Worm (Caenorhabditis elegans): ENCODE data around the gene T27E9.6.

The T27E9.6 gene

DNA sequence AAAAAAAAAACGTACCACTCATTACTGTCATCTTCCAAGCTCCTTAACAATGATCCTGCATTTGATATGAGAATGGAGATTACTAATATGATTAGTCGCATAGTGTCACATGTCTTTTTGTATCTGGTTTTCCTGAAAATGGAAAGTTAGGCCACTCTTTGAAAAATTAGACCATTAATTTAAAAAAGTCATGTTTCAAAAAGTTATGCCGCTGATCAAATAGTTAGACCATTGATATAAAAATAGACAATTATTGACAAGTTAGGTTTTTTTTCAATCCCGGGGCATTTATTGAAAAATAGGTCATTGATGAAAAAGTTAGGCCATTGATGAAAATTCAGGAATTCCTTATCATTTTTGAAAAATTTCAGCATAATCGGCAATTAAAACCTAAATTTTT lies 7.4 kb upstream of the T27E9.6 start, which contains the start of gene acc-4:
acc-4 (minus strand) TSS at position 101 of the 400 bp plus-strand sequence.
- TF ChIP-seq ztf-11 (tag; optimal IDR thresholded peaks at IDR 0.05), result no peak
- no peak for TF ChIP-seq sem-4 (tag; optimal IDR thresholded peaks at IDR 0.05)
- no peak for TF ChIP-seq nhr-10 (tag; optimal IDR thresholded peaks at IDR 0.05)
- TF ChIP-seq nhr-6 (tag; optimal IDR thresholded peaks at IDR 0.05), result no peak
- no peak for TF ChIP-seq elt-3 (tag; optimal IDR thresholded peaks at IDR 0.05)
- no peak for TF ChIP-seq C34F6.9 (tag; optimal IDR thresholded peaks at IDR 0.05)
- TF ChIP-seq fos-1 (tag; optimal IDR thresholded peaks at IDR 0.05), result no peak
- no peak for TF ChIP-seq ama-1 (optimal IDR thresholded peaks at IDR 0.05)
- no peak for TF ChIP-seq lsy-2 (tag; optimal IDR thresholded peaks at IDR 0.05)
- TF ChIP-seq aly-2 (tag; optimal IDR thresholded peaks at IDR 0.05), result no peak
- TF ChIP-seq nhr-237 (tag; optimal IDR thresholded peaks at IDR 0.05), result no peak
- TF ChIP-seq crh-2 (tag; optimal IDR thresholded peaks at IDR 0.05), result no peak
- TF ChIP-seq nhr-21 (tag; optimal IDR thresholded peaks at IDR 0.05), result no peak
- no peak for TF ChIP-seq blmp-1 (tag; optimal IDR thresholded peaks at IDR 0.05; ENCODE audit: insufficient read depth)
- no peak for TF ChIP-seq skn-1 (tag; optimal IDR thresholded peaks at IDR 0.05)
- TF ChIP-seq ceh-16 (tag; optimal IDR thresholded peaks at IDR 0.05), result no peak
- no peak for TF ChIP-seq Y55F3AM.14 (GFP tag; optimal IDR thresholded peaks at IDR 0.05)
- no peak for TF ChIP-seq peb-1 (tag; optimal IDR thresholded peaks at IDR 0.05)
- TF ChIP-seq elt-1 (tag; optimal IDR thresholded peaks at IDR 0.05), result no peak
- no peak for TF ChIP-seq sma-3 (GFP tag; optimal IDR thresholded peaks at IDR 0.05)

DNA sequence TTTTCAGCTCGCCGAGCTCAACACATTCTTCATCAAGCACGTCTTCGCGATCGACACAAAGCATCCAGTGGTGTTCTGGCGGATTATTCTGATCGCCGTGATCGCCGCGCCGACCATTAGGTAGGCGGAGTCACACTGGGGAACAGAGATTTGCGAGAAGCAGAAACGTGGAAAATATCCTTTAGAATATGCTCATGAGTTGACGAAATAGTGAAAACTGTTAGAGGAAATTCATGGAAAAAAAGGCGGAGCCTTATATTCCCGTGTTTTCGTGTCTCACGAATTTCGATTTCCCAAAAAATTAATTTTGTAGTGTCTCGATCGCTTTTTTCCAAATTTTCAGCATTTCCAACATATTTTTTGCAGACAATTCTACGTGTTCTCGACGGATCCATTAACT lies 2.1 kb downstream of the T27E9.6 start:
- TF ChIP-seq skn-1 (tag; optimal IDR thresholded peaks at IDR 0.05), result no peak
- no peak for TF ChIP-seq ztf-1 (GFP tag; conservative IDR thresholded peaks at IDR 0.05)
- TF ChIP-seq ztf-11 (tag; optimal IDR thresholded peaks at IDR 0.05), result no peak
- no peak for TF ChIP-seq alr-1 (tag; optimal IDR thresholded peaks at IDR 0.05)
- no peak for TF ChIP-seq lsy-2 (tag; optimal IDR thresholded peaks at IDR 0.05)
- no peak for TF ChIP-seq nhr-11 (tag; optimal IDR thresholded peaks at IDR 0.05)
- no peak for TF ChIP-seq nhr-77 (tag; optimal IDR thresholded peaks at IDR 0.05)

DNA sequence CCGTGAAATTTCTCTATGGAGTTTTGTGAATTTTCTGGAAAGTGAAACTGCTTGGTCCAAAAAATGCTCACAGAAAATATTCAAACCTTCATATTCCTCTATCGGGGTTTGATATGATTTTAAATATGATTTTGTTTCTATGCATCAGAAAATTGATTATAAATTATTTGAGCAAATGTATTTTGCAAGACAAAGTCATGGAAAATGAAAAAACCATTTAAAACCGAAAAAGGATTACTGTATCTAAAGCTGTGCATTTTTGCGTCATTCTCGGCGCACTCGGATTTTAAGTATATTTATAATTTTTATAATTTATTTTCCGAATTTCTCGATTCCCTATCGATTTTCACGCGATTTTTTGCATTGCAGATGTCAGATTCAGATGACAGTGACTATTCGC lies 5.1 kb downstream of the T27E9.6 start, which contains the start of gene pssy-2:
pssy-2 (plus strand) TSS at position 301 of the 400 bp plus-strand sequence.
- TF ChIP-seq lsy-2 (tag; optimal IDR thresholded peaks at IDR 0.05), result no peak
- no peak for TF ChIP-seq elt-3 (tag; optimal IDR thresholded peaks at IDR 0.05)
- TF ChIP-seq fos-1 (tag; optimal IDR thresholded peaks at IDR 0.05), result no peak

DNA sequence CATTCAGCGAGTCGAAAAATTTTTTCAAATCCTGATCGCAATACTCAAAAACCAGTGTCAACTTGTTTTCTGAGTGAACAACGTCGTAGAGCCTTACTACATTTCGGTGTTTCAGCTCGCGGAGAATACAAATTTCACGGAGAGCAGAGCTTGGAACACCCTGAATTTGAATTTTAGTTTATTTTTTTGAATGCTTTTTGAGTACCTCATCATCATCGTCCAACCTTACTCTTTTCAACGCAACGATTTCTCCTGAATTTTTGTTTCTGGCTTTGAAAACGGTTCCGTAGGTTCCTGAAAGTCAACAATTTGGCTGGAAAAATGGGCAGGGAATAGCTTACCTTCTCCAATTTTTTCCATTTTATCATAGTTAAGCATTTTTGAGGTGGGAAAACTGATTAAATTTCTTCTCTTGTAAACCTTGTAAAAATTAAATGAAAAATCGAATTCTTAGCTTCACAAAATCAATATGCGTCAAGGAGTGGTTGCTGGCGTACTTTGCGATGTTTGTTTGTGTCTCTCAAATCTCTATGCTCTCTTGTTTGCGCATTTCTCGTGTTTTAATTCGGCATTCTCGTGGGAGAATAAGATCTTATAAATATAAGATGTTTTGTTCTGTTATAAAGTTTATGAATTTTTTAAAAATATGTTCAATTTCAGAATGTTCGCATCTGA lies 10.5 kb downstream of the T27E9.6 start, which contains the start of gene cdk-5:
cdk-5 (minus strand) TSS at position 425 of the 675 bp plus-strand sequence.
- TF ChIP-seq snpc-4 (tag; optimal IDR thresholded peaks at IDR 0.05) (peak; percentile 20), ceh-82 (tag; optimal IDR thresholded peaks at IDR 0.05) (peak; percentile 42), nhr-23 (tag; optimal IDR thresholded peaks at IDR 0.05) (no peak), nhr-21 (tag; optimal IDR thresholded peaks at IDR 0.05) (peak; percentile 93), R02D3.7 (tag; optimal IDR thresholded peaks at IDR 0.05) (peak; percentile 60), gmeb-1 (tag; optimal IDR thresholded peaks at IDR 0.05) (peak; percentile 94), nhr-6 (tag; optimal IDR thresholded peaks at IDR 0.05) (peak; percentile 90), fos-1 (tag; optimal IDR thresholded peaks at IDR 0.05) (peak; percentile 74), ztf-11 (tag; optimal IDR thresholded peaks at IDR 0.05) (no peak), crh-2 (tag; optimal IDR thresholded peaks at IDR 0.05) (peak; percentile 98), unc-55 (GFP tag; optimal IDR thresholded peaks at IDR 0.05) (peak; percentile 98), egl-27 (tag; optimal IDR thresholded peaks at IDR 0.05) (peak; percentile 86), peb-1 (tag; optimal IDR thresholded peaks at IDR 0.05) (no peak), Y55F3AM.14 (GFP tag; optimal IDR thresholded peaks at IDR 0.05) (no peak), nhr-11 (tag; optimal IDR thresholded peaks at IDR 0.05) (no peak), zag-1 (tag; optimal IDR thresholded peaks at IDR 0.05) (no peak), ama-1 (optimal IDR thresholded peaks at IDR 0.05) (peak; percentile 81), aly-2 (tag; optimal IDR thresholded peaks at IDR 0.05) (peak; percentile 22), ZK546.5 (tag; optimal IDR thresholded peaks at IDR 0.05) (peak; percentile 83), mdl-1 (tag; optimal IDR thresholded peaks at IDR 0.05) (peak in 1 of 2 experiments; percentile 32), nhr-25 (tag; optimal IDR thresholded peaks at IDR 0.05) (peak; percentile 94), sem-4 (tag; optimal IDR thresholded peaks at IDR 0.05) (peak; percentile 74), alr-1 (tag; optimal IDR thresholded peaks at IDR 0.05) (no peak), lin-11 (tag; optimal IDR thresholded peaks at IDR 0.05) (peak; percentile 73), lin-39 (tag; optimal IDR thresholded peaks at IDR 0.05) (no peak), sma-3 (GFP tag; optimal IDR thresholded peaks at IDR 0.05) (peak; percentile 87), C34F6.9 (tag; optimal IDR thresholded peaks at IDR 0.05) (peak; percentile 99), lin-13 (GFP tag; optimal IDR thresholded peaks at IDR 0.05) (peak; percentile 88), F13H6.1 (tag; optimal IDR thresholded peaks at IDR 0.05) (peak; percentile 88), ceh-16 (tag; optimal IDR thresholded peaks at IDR 0.05) (peak; percentile 22), nhr-129 (tag; optimal IDR thresholded peaks at IDR 0.05) (peak; percentile 83), nhr-10 (tag; optimal IDR thresholded peaks at IDR 0.05) (peak; percentile 65), lsy-2 (tag; optimal IDR thresholded peaks at IDR 0.05) (peak; percentile 94 to 97), blmp-1 (tag; optimal IDR thresholded peaks at IDR 0.05; ENCODE audit: insufficient read depth) (peak; percentile 49), sma-9 (GFP tag; optimal IDR thresholded peaks at IDR 0.05) (peak; percentile 93), sma-9 (tag; optimal IDR thresholded peaks at IDR 0.05) (no peak), mab-5 (tag; optimal IDR thresholded peaks at IDR 0.05) (peak; percentile 89), nhr-77 (tag; optimal IDR thresholded peaks at IDR 0.05) (no peak), ztf-4 (tag; optimal IDR thresholded peaks at IDR 0.05) (peak; percentile 87)
